Fruit fly (Drosophila melanogaster) whole organism, embryonic: ENCODE results near the gene Acsx1L.

Experiments
- bigmax ChIP-seq: fragments of 200-800 bp; sonication (Bioruptor generic); optimal IDR thresholded peaks from 2 replicates; lab custom pipeline; 2018; ENCODE audit warnings: missing biosample characterization, mild to moderate bottlenecking, missing genetic modification characterization
- disco-r ChIP-seq: fragments of 200-800 bp; sonication (Bioruptor generic); optimal IDR thresholded peaks from 2 replicates; lab custom pipeline; 2016; ENCODE audit warnings: missing biosample characterization, missing genetic modification characterization
- grn ChIP-seq: fragments of 200-800 bp; sonication (Bioruptor generic); optimal IDR thresholded peaks from 3 replicates; lab custom pipeline; 2017; ENCODE audit warnings: missing biosample characterization, missing genetic modification characterization
- hth ChIP-seq: fragments of >200 bp; optimal IDR thresholded peaks from 2 replicates; lab custom pipeline; 2017; ENCODE audit warnings: inconsistent platforms
- jigr1 ChIP-seq: fragments of 200-800 bp; sonication (Bioruptor generic); IDR thresholded peaks from 3 replicates; pipeline ENCODE4 v1.3.6; 2022; ENCODE audit warnings: missing biosample characterization, missing genetic modification characterization
- stc ChIP-seq: fragments of 200-800 bp; sonication (Bioruptor generic); IDR thresholded peaks from 2 replicates; pipeline ENCODE4 v1.3.6; 2022; ENCODE audit warnings: missing biosample characterization, missing genetic modification characterization

DNA sequence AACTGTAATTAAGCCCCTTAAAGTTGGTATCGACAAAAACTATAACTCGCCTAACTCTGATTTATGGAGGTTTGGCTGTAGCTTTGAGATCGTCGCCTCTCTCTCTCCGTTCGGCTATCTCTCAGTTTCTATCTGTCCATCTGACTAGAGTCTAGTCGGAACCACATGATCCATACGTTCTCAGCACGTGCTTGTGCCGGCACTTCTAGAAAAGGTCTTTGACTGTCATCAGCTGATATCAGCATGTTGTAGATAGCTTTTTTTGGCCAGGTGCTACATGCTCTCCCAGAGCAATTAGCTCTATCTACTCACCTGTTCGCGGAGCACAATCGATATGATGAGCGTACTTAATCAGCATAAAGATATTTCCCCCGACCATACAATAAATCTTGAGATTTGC is 20.6 kb upstream of the Acsx1L start:
- no peak for TF ChIP-seq stc
- no peak for TF ChIP-seq grn (GFP tag; lab: Kevin White, UChicago)
- TF ChIP-seq bigmax (GFP tag; lab: Kevin White, UChicago), result no peak
- no peak for TF ChIP-seq disco-r (GFP tag; lab: Kevin White, UChicago)
- no peak for TF ChIP-seq hth (lab: Kevin White, UChicago)
- TF ChIP-seq jigr1 (GFP tag; lab: Robert Waterston, UW), result no peak
